Fruit fly (Drosophila melanogaster): ENCODE data around the gene CG32284.

- TF ChIP-seq dl (GFP tag; optimal IDR thresholded peaks at IDR 0.05; ENCODE audit: insufficient read depth in 1 of 2, partially characterized antibody in 2 of 2) (no peak), dmrt93B (GFP tag; optimal IDR thresholded peaks at IDR 0.05) (no peak), Myc (optimal IDR thresholded peaks at IDR 0.05) (no peak), h (GFP tag; optimal IDR thresholded peaks at IDR 0.05) (no peak)
These were observed 17.4 kb upstream of the CG32284 start, which contains the start of the genes CG32278 and CG32281 for dm6 chr3L:3169107-3169506.
